Fruit fly (Drosophila melanogaster) whole organism, embryonic: ENCODE results near the gene CG43181.

Experiments
- ATbp ChIP-seq: fragments of 200-800 bp; sonication (Bioruptor generic); optimal IDR thresholded peaks from 2 replicates; lab custom pipeline; 2017; ENCODE audit warnings: missing biosample characterization, mild to moderate bottlenecking, missing genetic modification characterization, missing genetic modification reagents
- CG10274 ChIP-seq: fragments of 200-800 bp; sonication (Bioruptor generic); optimal IDR thresholded peaks from 3 replicates; lab custom pipeline; 2017; ENCODE audit warnings: missing biosample characterization, mild to moderate bottlenecking, missing genetic modification characterization
- CG11723 ChIP-seq: fragments of 200-800 bp; sonication (Bioruptor generic); optimal IDR thresholded peaks from 2 replicates; lab custom pipeline; 2017; ENCODE audit warnings: missing biosample characterization, mild to moderate bottlenecking, missing genetic modification characterization
- CG13287 ChIP-seq: fragments of 200-800 bp; sonication (Bioruptor generic); IDR thresholded peaks from 2 replicates; pipeline ENCODE4 v1.3.6; 2022; ENCODE audit warnings: missing biosample characterization, missing genetic modification characterization; ENCODE audit not compliant: partially characterized antibody
- CG14441 ChIP-seq: fragments of 200-800 bp; sonication (Bioruptor generic); IDR thresholded peaks from 2 replicates; pipeline ENCODE4 v1.3.6; 2022; ENCODE audit warnings: missing biosample characterization, missing genetic modification characterization
- CG14860 ChIP-seq: fragments of 200-800 bp; sonication (Bioruptor generic); IDR thresholded peaks from 3 replicates; pipeline ENCODE4 v1.3.6; 2022; ENCODE audit warnings: missing biosample characterization, missing genetic modification characterization; ENCODE audit not compliant: partially characterized antibody
- CG15514 ChIP-seq: fragments of 200-800 bp; sonication (Bioruptor generic); optimal IDR thresholded peaks from 3 replicates; lab custom pipeline; 2017; ENCODE audit warnings: missing biosample characterization, missing genetic modification characterization, mild to moderate bottlenecking, moderate library complexity, missing genetic modification reagents
- CG16813 ChIP-seq: fragments of 200-800 bp; sonication (Bioruptor generic); IDR thresholded peaks from 3 replicates; pipeline ENCODE4 v1.3.6; 2022; ENCODE audit warnings: missing biosample characterization, missing genetic modification characterization; ENCODE audit not compliant: partially characterized antibody
- CG18764 ChIP-seq: fragments of 200-800 bp; sonication (Bioruptor generic); optimal IDR thresholded peaks from 3 replicates; lab custom pipeline; 2016; ENCODE audit warnings: missing biosample characterization, missing genetic modification characterization
- CG2129 ChIP-seq: fragments of 200-800 bp; sonication (Bioruptor generic); IDR thresholded peaks from 2 replicates; pipeline ENCODE4 v1.3.6; 2022; ENCODE audit warnings: missing biosample characterization, missing genetic modification characterization; ENCODE audit not compliant: partially characterized antibody
- CG2712 ChIP-seq: fragments of 200-800 bp; optimal IDR thresholded peaks from 3 replicates; lab custom pipeline; 2019; ENCODE audit warnings: missing biosample characterization, mild to moderate bottlenecking, missing genetic modification characterization, moderate library complexity
- CG3065 ChIP-seq: fragments of 200-800 bp; sonication (Bioruptor generic); optimal IDR thresholded peaks from 2 replicates; lab custom pipeline; 2016; ENCODE audit warnings: missing biosample characterization, missing genetic modification characterization
- CG33213 ChIP-seq: fragments of 200-800 bp; sonication (Bioruptor generic); optimal IDR thresholded peaks from 3 replicates; lab custom pipeline; 2016; ENCODE audit warnings: missing biosample characterization, missing genetic modification characterization
- CG7357 ChIP-seq: fragments of 200-800 bp; sonication (Bioruptor generic); IDR thresholded peaks from 3 replicates; pipeline ENCODE4 v1.3.6; 2022; ENCODE audit warnings: missing biosample characterization, missing genetic modification characterization
- CG7963 ChIP-seq: fragments of 200-800 bp; sonication (Bioruptor generic); IDR thresholded peaks from 3 replicates; pipeline ENCODE4 v1.3.6; 2022; ENCODE audit warnings: missing biosample characterization, missing genetic modification characterization; ENCODE audit not compliant: partially characterized antibody
- CG8281 ChIP-seq: fragments of 200-800 bp; sonication (Bioruptor generic); optimal IDR thresholded peaks from 2 replicates; lab custom pipeline; 2018; ENCODE audit warnings: missing biosample characterization, mild to moderate bottlenecking, missing genetic modification characterization, moderate library complexity
- CTCF ChIP-seq: fragments of 200-800 bp; sonication (Bioruptor generic); optimal IDR thresholded peaks from 2 replicates; lab custom pipeline; 2017; ENCODE audit warnings: missing biosample characterization, mild to moderate bottlenecking, missing genetic modification characterization, moderate library complexity
- Deaf1 ChIP-seq: fragments of 200-800 bp; optimal IDR thresholded peaks from 3 replicates; lab custom pipeline; 2019; ENCODE audit warnings: missing biosample characterization, mild to moderate bottlenecking, missing genetic modification characterization, moderate library complexity
- Elba2 ChIP-seq: fragments of 200-800 bp; sonication (Bioruptor generic); optimal IDR thresholded peaks from 3 replicates; lab custom pipeline; 2016; ENCODE audit warnings: missing biosample characterization, missing genetic modification characterization
- Hr78 ChIP-seq, 2 experiments: fragments of 200-800 bp in 1 of 2; fragments of >200 bp in 1 of 2; sonication (Bioruptor generic) in 1 of 2; optimal IDR thresholded peaks; 2 replicates each; lab custom pipeline; 2017 to 2019; ENCODE audit warnings: missing biosample characterization in 2 of 2, missing genetic modification characterization in 2 of 2, mild to moderate bottlenecking in 1 of 2, moderate library complexity in 1 of 2
- Myb ChIP-seq: fragments of 200-800 bp; sonication (Bioruptor generic); optimal IDR thresholded peaks from 2 replicates; lab custom pipeline; 2016; ENCODE audit warnings: missing biosample characterization, missing genetic modification characterization
- Pdp1 ChIP-seq, 2 experiments: fragments of 200-800 bp; sonication (Bioruptor generic); optimal IDR thresholded peaks; 3 replicates each; lab custom pipeline; 2016; ENCODE audit warnings: missing biosample characterization in 2 of 2, missing genetic modification characterization in 2 of 2, mild to moderate bottlenecking in 1 of 2, moderate library complexity in 1 of 2
- Rx ChIP-seq: fragments of 200-800 bp; sonication (Bioruptor generic); IDR thresholded peaks from 2 replicates; pipeline ENCODE4 v1.3.6; 2022; ENCODE audit warnings: missing biosample characterization, missing genetic modification characterization
- Side ChIP-seq: fragments of 200-800 bp; sonication (Bioruptor generic); optimal IDR thresholded peaks from 2 replicates; lab custom pipeline; 2016; ENCODE audit warnings: missing biosample characterization, missing genetic modification characterization
- Vsx1 ChIP-seq: fragments of 200-800 bp; sonication (Bioruptor generic); optimal IDR thresholded peaks from 2 replicates; lab custom pipeline; 2017; ENCODE audit warnings: missing biosample characterization, mild to moderate bottlenecking, missing genetic modification characterization, missing genetic modification reagents
- al ChIP-seq: fragments of 200-800 bp; sonication (Bioruptor generic); IDR thresholded peaks from 2 replicates; pipeline ENCODE4 v1.3.6; 2022; ENCODE audit warnings: missing biosample characterization, missing genetic modification characterization
- ato ChIP-seq: fragments of 200-800 bp; sonication (Bioruptor generic); IDR thresholded peaks from 2 replicates; pipeline ENCODE4 v1.3.6; 2022; ENCODE audit warnings: missing biosample characterization, missing genetic modification characterization; ENCODE audit not compliant: partially characterized antibody
- az2 ChIP-seq: fragments of 200-800 bp; sonication (Bioruptor generic); optimal IDR thresholded peaks from 3 replicates; lab custom pipeline; 2016; ENCODE audit warnings: missing biosample characterization, missing genetic modification characterization
- bcd ChIP-seq: fragments of 200-800 bp; sonication (Bioruptor generic); optimal IDR thresholded peaks from 2 replicates; lab custom pipeline; 2017; ENCODE audit warnings: missing biosample characterization, mild to moderate bottlenecking, missing genetic modification characterization
- chm ChIP-seq: fragments of 200-800 bp; sonication (Bioruptor generic); IDR thresholded peaks from 2 replicates; pipeline ENCODE4 v1.3.6; 2022; ENCODE audit warnings: missing biosample characterization, missing genetic modification characterization
- corto ChIP-seq: fragments of 200-800 bp; sonication (Bioruptor generic); optimal IDR thresholded peaks from 2 replicates; lab custom pipeline; 2016; ENCODE audit warnings: missing biosample characterization, mild to moderate bottlenecking, missing genetic modification characterization, moderate library complexity
- dysf ChIP-seq: fragments of 200-800 bp; sonication (Bioruptor generic); IDR thresholded peaks from 3 replicates; pipeline ENCODE4 v1.3.6; 2022; ENCODE audit warnings: missing biosample characterization, missing genetic modification characterization
- gce ChIP-seq: fragments of 200-800 bp; sonication (Bioruptor generic); IDR thresholded peaks from 3 replicates; pipeline ENCODE4 v1.3.6; 2022; ENCODE audit warnings: missing biosample characterization, missing genetic modification characterization
- grn ChIP-seq: fragments of 200-800 bp; sonication (Bioruptor generic); optimal IDR thresholded peaks from 3 replicates; lab custom pipeline; 2017; ENCODE audit warnings: missing biosample characterization, missing genetic modification characterization
- hb ChIP-seq: fragments of 200-800 bp; sonication (Bioruptor generic); IDR thresholded peaks from 3 replicates; pipeline ENCODE4 v1.3.6; 2022; ENCODE audit warnings: missing biosample characterization, missing genetic modification characterization; ENCODE audit not compliant: partially characterized antibody
- ind ChIP-seq: fragments of 200-800 bp; sonication (Bioruptor generic); optimal IDR thresholded peaks from 3 replicates; lab custom pipeline; 2016; ENCODE audit warnings: missing biosample characterization, missing genetic modification characterization
- klu ChIP-seq: fragments of 200-800 bp; sonication (Bioruptor generic); IDR thresholded peaks from 2 replicates; pipeline ENCODE4 v1.3.6; 2022; ENCODE audit warnings: missing biosample characterization, missing genetic modification characterization
- lbe ChIP-seq: fragments of 200-800 bp; sonication (Bioruptor generic); optimal IDR thresholded peaks from 2 replicates; lab custom pipeline; 2016; ENCODE audit warnings: missing biosample characterization, mild to moderate bottlenecking, missing genetic modification characterization
- lola ChIP-seq, 3 experiments: fragments of >200 bp in 2 of 3; fragments of 200-800 bp in 1 of 3; sonication (Bioruptor generic) in 1 of 3; optimal IDR thresholded peaks; 2 replicates each; lab custom pipeline; 2017 to 2019; ENCODE audit warnings: missing biosample characterization in 3 of 3, missing genetic modification characterization in 3 of 3, mild to moderate bottlenecking in 1 of 3, moderate library complexity in 1 of 3
- mld ChIP-seq: fragments of 200-800 bp; sonication (Bioruptor generic); IDR thresholded peaks from 3 replicates; pipeline ENCODE4 v1.3.6; 2022; ENCODE audit warnings: missing biosample characterization, missing genetic modification characterization; ENCODE audit not compliant: partially characterized antibody
- nom ChIP-seq: fragments of 200-800 bp; sonication (Bioruptor generic); optimal IDR thresholded peaks from 2 replicates; lab custom pipeline; 2017; ENCODE audit warnings: missing biosample characterization, missing genetic modification characterization, mild to moderate bottlenecking, moderate library complexity, missing genetic modification reagents
- pita ChIP-seq: fragments of 200-800 bp; sonication (Bioruptor generic); optimal IDR thresholded peaks from 2 replicates; lab custom pipeline; 2017; ENCODE audit warnings: missing biosample characterization, mild to moderate bottlenecking, missing genetic modification characterization
- sens-2 ChIP-seq: fragments of 200-800 bp; sonication (Bioruptor generic); IDR thresholded peaks from 2 replicates; pipeline ENCODE4 v1.3.6; 2022; ENCODE audit warnings: missing biosample characterization, missing genetic modification characterization
- sim ChIP-seq: fragments of 200-800 bp; sonication (Bioruptor generic); IDR thresholded peaks from 2 replicates; pipeline ENCODE4 v1.3.6; 2022; ENCODE audit warnings: missing biosample characterization, missing genetic modification characterization
- sug ChIP-seq: fragments of 200-800 bp; optimal IDR thresholded peaks from 2 replicates; lab custom pipeline; 2019; ENCODE audit warnings: missing biosample characterization, mild to moderate bottlenecking, missing genetic modification characterization, moderate library complexity
- tna ChIP-seq: fragments of 200-800 bp; sonication (Bioruptor generic); IDR thresholded peaks from 2 replicates; pipeline ENCODE4 v1.3.6; 2022; ENCODE audit warnings: missing biosample characterization, missing genetic modification characterization; ENCODE audit not compliant: partially characterized antibody
- usp ChIP-seq: fragments of >200 bp; optimal IDR thresholded peaks from 2 replicates; lab custom pipeline; 2017; ENCODE audit warnings: missing biosample characterization, missing genetic modification characterization
- vnd ChIP-seq: fragments of 200-800 bp; sonication (Bioruptor generic); IDR thresholded peaks from 3 replicates; pipeline ENCODE4 v1.3.6; 2022; ENCODE audit warnings: missing biosample characterization, missing genetic modification characterization; ENCODE audit not compliant: partially characterized antibody
- z ChIP-seq: fragments of 200-800 bp; sonication (Bioruptor generic); IDR thresholded peaks from 3 replicates; pipeline ENCODE4 v1.3.6; 2022; ENCODE audit warnings: missing biosample characterization, missing genetic modification characterization

The CG43181 gene

DNA sequence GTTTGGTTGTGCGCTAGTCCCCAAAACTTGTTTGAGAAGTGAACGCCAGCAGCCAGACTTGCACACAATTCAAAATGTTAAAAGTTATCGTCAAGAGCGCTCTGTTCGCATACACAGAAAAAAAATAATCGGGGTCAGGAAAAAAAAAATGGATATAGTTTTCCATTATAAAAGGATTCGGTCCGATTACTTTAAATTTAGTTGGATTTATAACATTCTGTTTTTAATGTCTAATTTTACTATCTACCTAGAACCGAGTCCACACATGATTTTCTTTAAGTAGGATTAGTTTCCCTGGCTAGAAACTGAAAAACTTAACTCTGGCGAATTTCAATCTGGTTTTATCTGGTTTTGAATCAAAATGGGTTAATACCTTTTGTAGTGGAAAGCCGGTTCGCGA, 5.1 kb upstream of the CG43181 start (continued):
- TF ChIP-seq CG8281 (no peak), CG14441 (GFP tag; lab: Robert Waterston, UW) (peak; percentile 32; the same call in 1 of the 2 replicates), al (GFP tag; lab: Robert Waterston, UW) (no peak), usp (GFP tag; lab: Kevin White, UChicago) (no peak), grn (GFP tag; lab: Kevin White, UChicago) (no peak), Vsx1 (GFP tag; lab: Kevin White, UChicago) (no peak), sim (GFP tag; lab: Robert Waterston, UW) (no peak)
- TF ChIP-seq, all 482 proteins: peak for 68

DNA sequence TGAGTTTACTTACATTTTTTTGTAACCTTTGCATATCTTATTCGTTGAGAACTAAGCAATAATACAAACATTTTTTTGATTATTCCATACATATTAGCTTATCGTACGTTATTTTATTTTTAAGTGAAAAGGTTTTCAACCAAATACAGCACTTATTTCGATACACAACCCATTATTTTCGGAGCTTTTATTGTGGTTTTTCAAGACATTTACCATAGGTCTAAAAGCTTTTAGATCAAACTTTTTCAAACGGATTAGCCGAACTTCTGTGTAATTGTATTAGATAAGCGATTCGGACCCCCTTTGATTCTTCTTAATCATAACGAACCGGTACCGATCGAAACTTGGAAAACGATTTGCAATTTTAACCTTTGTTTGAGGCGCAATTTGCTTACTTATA, 604 bp downstream of the CG43181 start:
- TF ChIP-seq Pdp1 (GFP tag; optimal IDR thresholded peaks at IDR 0.05; lab: Kevin White, UChicago) (peak in 1 of 2 experiments; percentile 63), lola (GFP tag; optimal IDR thresholded peaks at IDR 0.05; lab: Kevin White, UChicago) (no peak), Deaf1 (tag; lab: Kevin White, UChicago) (peak; percentile 12), ATbp (GFP tag; lab: Kevin White, UChicago) (no peak), pita (GFP tag; lab: Kevin White, UChicago) (peak; percentile 24), sug (tag; lab: Kevin White, UChicago) (peak; percentile 22), CG33213 (no peak), hb (GFP tag; lab: Robert Waterston, UW) (no peak), corto (GFP tag; lab: Kevin White, UChicago) (no peak), Elba2 (GFP tag; lab: Kevin White, UChicago) (no peak), az2 (GFP tag; lab: Kevin White, UChicago) (no peak), ato (GFP tag; lab: Robert Waterston, UW) (no peak), CG11723 (GFP tag; lab: Kevin White, UChicago) (no peak), Myb (GFP tag; lab: Kevin White, UChicago) (peak; percentile 14), nom (GFP tag; lab: Kevin White, UChicago) (no peak), CTCF (peak; percentile 67), CG2712 (tag; lab: Kevin White, UChicago) (no peak), CG18764 (GFP tag; lab: Kevin White, UChicago) (no peak), sens-2 (GFP tag; lab: Robert Waterston, UW) (no peak), CG15514 (GFP tag; lab: Kevin White, UChicago) (peak; percentile 29), Rx (GFP tag; lab: Robert Waterston, UW) (no peak), klu (GFP tag; lab: Robert Waterston, UW) (no peak), bcd (peak; percentile 64)

DNA sequence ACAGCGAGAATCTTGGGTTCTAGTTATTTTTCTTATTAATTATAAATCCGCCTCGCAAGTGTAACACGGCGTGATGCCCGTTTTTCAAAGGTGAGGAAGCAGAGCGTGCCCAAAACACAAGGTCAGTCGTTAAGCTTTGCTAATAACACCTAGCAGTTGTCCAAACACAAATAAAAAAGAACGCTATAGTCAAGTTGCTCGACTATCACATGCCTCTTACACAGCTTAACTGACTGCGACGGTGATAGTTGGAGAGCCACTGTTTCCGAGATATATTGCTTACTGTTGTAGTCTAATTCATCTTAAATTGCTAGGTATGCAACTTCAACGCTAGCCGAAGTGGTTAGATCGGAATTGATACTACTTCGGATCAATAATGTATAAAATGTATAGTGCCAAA, 1.2 kb downstream of the CG43181 start:
- TF ChIP-seq vnd (GFP tag; lab: Robert Waterston, UW) (0 out of 3 replicates have a peak, but pooled peaks have one; percentile 45), Side (no peak), lbe (GFP tag; lab: Kevin White, UChicago) (no peak), CG7357 (GFP tag; lab: Robert Waterston, UW) (no peak), CG10274 (no peak), tna (GFP tag; lab: Robert Waterston, UW) (peak; percentile 79), CG7963 (GFP tag; lab: Robert Waterston, UW) (peak; percentile 64; the same call in 2 of the 3 replicates), CG16813 (GFP tag; lab: Robert Waterston, UW) (peak; percentile 59), gce (GFP tag; lab: Robert Waterston, UW) (no peak), CG3065 (GFP tag; lab: Kevin White, UChicago) (no peak), z (GFP tag; lab: Robert Waterston, UW) (no peak), dysf (GFP tag; lab: Robert Waterston, UW) (no peak), Hr78 (GFP tag; optimal IDR thresholded peaks at IDR 0.05; lab: Kevin White, UChicago) (no peak), CG13287 (peak; percentile 8; the same call in 1 of the 2 replicates), CG14860 (GFP tag; lab: Robert Waterston, UW) (peak; percentile 61), ind (GFP tag; lab: Kevin White, UChicago) (no peak), chm (GFP tag; lab: Robert Waterston, UW) (no peak), CG2129 (GFP tag; lab: Robert Waterston, UW) (no peak), mld (GFP tag; lab: Robert Waterston, UW) (no peak)
